Fruit fly (Drosophila melanogaster): ENCODE measurements around the gene Fhos.

- no peak for TF ChIP-seq ttk (optimal IDR thresholded peaks at IDR 0.05)
- TF ChIP-seq Sin3A (optimal IDR thresholded peaks at IDR 0.05) = no peak
- no peak for TF ChIP-seq h (optimal IDR thresholded peaks at IDR 0.05)
- TF ChIP-seq Myc (optimal IDR thresholded peaks at IDR 0.05) = no peak
- no peak for TF ChIP-seq insv (optimal IDR thresholded peaks at IDR 0.05)
These were observed 72.6 kb downstream of the Fhos start for dm6 chr3L:8826038-8826437.

Data from Kc167 (cell line).